Fruit fly (Drosophila melanogaster) whole organism, adult: ENCODE measurements around the gene GatC.

Experiments used
- CG11617 ChIP-seq: fragments of 200-800 bp; sonication (Bioruptor generic); optimal IDR thresholded peaks from 2 replicates; lab custom pipeline; 2017; ENCODE audit warnings: mild to moderate bottlenecking, missing biosample characterization, missing genetic modification reagents, missing genetic modification characterization
- CG12768 ChIP-seq: fragments of 200-800 bp; sonication (Bioruptor generic); optimal IDR thresholded peaks from 2 replicates; lab custom pipeline; 2017; ENCODE audit warnings: missing biosample characterization, missing genetic modification characterization, mild to moderate bottlenecking, moderate library complexity, missing genetic modification reagents
- CG14711 ChIP-seq: fragments of 200-800 bp; sonication (Bioruptor generic); optimal IDR thresholded peaks from 2 replicates; lab custom pipeline; 2018; ENCODE audit warnings: missing biosample characterization, mild to moderate bottlenecking, missing genetic modification characterization, moderate library complexity
- CG1620 ChIP-seq: fragments of 200-800 bp; sonication (Bioruptor generic); optimal IDR thresholded peaks from 2 replicates; lab custom pipeline; 2016; ENCODE audit warnings: missing biosample characterization, missing genetic modification characterization
- CG33017 ChIP-seq: fragments of 200-800 bp; sonication (Bioruptor generic); optimal IDR thresholded peaks from 2 replicates; lab custom pipeline; 2018; ENCODE audit warnings: missing biosample characterization, mild to moderate bottlenecking, missing genetic modification characterization, moderate library complexity
- CG5204 ChIP-seq: fragments of 200-800 bp; sonication (Bioruptor generic); optimal IDR thresholded peaks from 2 replicates; lab custom pipeline; 2016; ENCODE audit warnings: missing biosample characterization, missing genetic modification characterization
- CG7045 ChIP-seq: fragments of 200-800 bp; sonication (Bioruptor generic); optimal IDR thresholded peaks from 2 replicates; lab custom pipeline; 2017; ENCODE audit warnings: missing biosample characterization, mild to moderate bottlenecking, missing genetic modification characterization
- CG7101 ChIP-seq: fragments of 200-800 bp; sonication (Bioruptor generic); optimal IDR thresholded peaks from 2 replicates; lab custom pipeline; 2018; ENCODE audit warnings: missing biosample characterization, mild to moderate bottlenecking, missing genetic modification characterization, moderate library complexity
- Clk ChIP-seq: fragments of 200-800 bp; sonication (Bioruptor generic); optimal IDR thresholded peaks from 2 replicates; lab custom pipeline; 2017; ENCODE audit warnings: missing biosample characterization, missing genetic modification characterization
- Crg-1 ChIP-seq: fragments of 200-800 bp; sonication (Bioruptor generic); optimal IDR thresholded peaks from 2 replicates; lab custom pipeline; 2016; ENCODE audit warnings: missing biosample characterization, missing genetic modification characterization
- Hr96 ChIP-seq: fragments of 200-800 bp; sonication (Bioruptor generic); optimal IDR thresholded peaks from 2 replicates; lab custom pipeline; 2016; ENCODE audit warnings: missing biosample characterization, missing genetic modification characterization
- Mnt ChIP-seq: fragments of 200-800 bp; sonication (Bioruptor generic); optimal IDR thresholded peaks from 2 replicates; lab custom pipeline; 2016; ENCODE audit warnings: missing biosample characterization, mild to moderate bottlenecking, missing genetic modification characterization
- bab1 ChIP-seq: fragments of 200-800 bp; sonication (Bioruptor generic); optimal IDR thresholded peaks from 3 replicates; lab custom pipeline; 2019; ENCODE audit warnings: missing biosample characterization, mild to moderate bottlenecking, missing genetic modification characterization, moderate library complexity
- cic ChIP-seq: fragments of 200-800 bp; sonication (Bioruptor generic); optimal IDR thresholded peaks from 2 replicates; lab custom pipeline; 2017; ENCODE audit warnings: missing biosample characterization, mild to moderate bottlenecking, missing genetic modification characterization, moderate library complexity
- cnc ChIP-seq, 2 experiments: fragments of >200 bp; optimal IDR thresholded peaks; 2 replicates each; lab custom pipeline; 2017
- kay ChIP-seq: fragments of 200-800 bp; sonication (Bioruptor generic); peaks from one replicate; lab custom pipeline; 2016; ENCODE audit warnings: missing biosample characterization, missing genetic modification characterization, borderline replicate concordance
- ovo ChIP-seq: fragments of 200-800 bp; sonication (Bioruptor generic); optimal IDR thresholded peaks from 2 replicates; lab custom pipeline; 2016; ENCODE audit warnings: missing biosample characterization, missing genetic modification characterization
- pad ChIP-seq: fragments of 200-800 bp; sonication (Bioruptor generic); optimal IDR thresholded peaks from 3 replicates; lab custom pipeline; 2017; ENCODE audit warnings: missing biosample characterization, missing genetic modification characterization, mild to moderate bottlenecking, moderate library complexity, missing genetic modification reagents
- tj ChIP-seq: fragments of 200-800 bp; sonication (Bioruptor generic); optimal IDR thresholded peaks from 3 replicates; lab custom pipeline; 2017; ENCODE audit warnings: missing biosample characterization, mild to moderate bottlenecking, missing genetic modification characterization, moderate library complexity
- toe ChIP-seq: fragments of 200-800 bp; sonication (Bioruptor generic); optimal IDR thresholded peaks from 2 replicates; lab custom pipeline; 2016; ENCODE audit warnings: missing biosample characterization, missing genetic modification characterization

Gene GatC

dm6 chr2L:13829540-13829939 lies 3.4 kb downstream of the GatC start, which contains the start of the genes Arpc1 and Orc5:
Arpc1 (minus strand) TSS chr2L:13829741.
Orc5 (plus strand) TSS chr2L:13829837.
- no peak for TF ChIP-seq Hr96
- TF ChIP-seq toe (GFP tag; lab: Kevin White, UChicago) = no peak
- TF ChIP-seq bab1 = peak; percentile 72
- no peak for TF ChIP-seq tj (GFP tag; lab: Kevin White, UChicago)
- TF ChIP-seq Crg-1 (GFP tag; lab: Kevin White, UChicago) = peak; percentile 6
- TF ChIP-seq Clk (GFP tag; lab: Kevin White, UChicago) = no peak
- TF ChIP-seq cnc (optimal IDR thresholded peaks at IDR 0.05; lab: Kevin White, UChicago) = no peak
- peak; percentile 14 for TF ChIP-seq CG14711 (tag; lab: Kevin White, UChicago)
- no peak for TF ChIP-seq cic (GFP tag; lab: Kevin White, UChicago)
- no peak for TF ChIP-seq pad (GFP tag; lab: Kevin White, UChicago)
- no peak for TF ChIP-seq CG7045 (GFP tag; lab: Kevin White, UChicago)
- TF ChIP-seq CG5204 (GFP tag; lab: Kevin White, UChicago) = no peak
- TF ChIP-seq CG11617 (GFP tag; lab: Kevin White, UChicago) = no peak
- no peak for TF ChIP-seq CG12768 (GFP tag; lab: Kevin White, UChicago)
- TF ChIP-seq CG1620 (GFP tag; lab: Kevin White, UChicago) = peak; percentile 30
- TF ChIP-seq kay (GFP tag; lab: Kevin White, UChicago) = no peak
- TF ChIP-seq Mnt (GFP tag; lab: Kevin White, UChicago) = no peak
- TF ChIP-seq CG33017 (tag; lab: Kevin White, UChicago) = no peak
- no peak for TF ChIP-seq ovo (GFP tag; lab: Kevin White, UChicago)
- peak; percentile 6 for TF ChIP-seq CG7101 (tag; lab: Kevin White, UChicago)

- TF ChIP-seq CG14711 (tag; lab: Kevin White, UChicago) (no peak), CG7045 (GFP tag; lab: Kevin White, UChicago) (no peak), Clk (GFP tag; lab: Kevin White, UChicago) (no peak), toe (GFP tag; lab: Kevin White, UChicago) (no peak), tj (GFP tag; lab: Kevin White, UChicago) (no peak), CG11617 (GFP tag; lab: Kevin White, UChicago) (no peak), Hr96 (no peak), bab1 (no peak), ovo (GFP tag; lab: Kevin White, UChicago) (no peak), cnc (optimal IDR thresholded peaks at IDR 0.05; lab: Kevin White, UChicago) (no peak), CG7101 (tag; lab: Kevin White, UChicago) (no peak), CG12768 (GFP tag; lab: Kevin White, UChicago) (no peak), CG1620 (GFP tag; lab: Kevin White, UChicago) (no peak), pad (GFP tag; lab: Kevin White, UChicago) (no peak), CG5204 (GFP tag; lab: Kevin White, UChicago) (no peak), CG33017 (tag; lab: Kevin White, UChicago) (no peak), Mnt (GFP tag; lab: Kevin White, UChicago) (no peak), kay (GFP tag; lab: Kevin White, UChicago) (no peak)
These were observed 5.3 kb downstream of the GatC start, which contains the start of gene PolG1 for dm6 chr2L:13827557-13827956. PolG1 (minus strand) TSS chr2L:13827772.

DNA sequence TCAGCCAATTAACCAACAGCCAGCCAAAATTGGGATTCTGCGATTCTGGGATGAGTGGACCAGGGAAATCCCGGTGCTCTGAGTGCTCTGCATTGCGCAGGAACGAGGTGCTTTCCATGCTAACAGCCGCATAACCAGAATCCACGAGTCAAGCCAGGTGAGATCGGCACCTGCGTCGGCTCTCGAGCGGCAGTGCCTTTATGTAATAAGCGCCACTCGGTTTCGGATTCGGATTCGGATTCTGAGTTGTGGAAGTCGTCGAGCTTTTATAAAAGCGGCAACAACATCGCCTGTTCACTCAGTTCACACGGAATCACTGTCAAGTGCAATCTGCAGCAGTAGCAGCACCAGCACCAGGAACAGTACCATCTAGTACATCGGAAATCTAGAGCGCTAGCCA lies 12.0 kb downstream of the GatC start, which contains the start of gene b:
Gene b, plus strand, starts transcription at position 301 of the 400 bp plus-strand sequence.
- TF ChIP-seq pad (GFP tag; lab: Kevin White, UChicago) (no peak), Hr96 (peak; percentile 29), CG7101 (tag; lab: Kevin White, UChicago) (no peak)

dm6 chr2L:13820176-13820575 lies 12.7 kb downstream of the GatC start:
- TF ChIP-seq Mnt (GFP tag; lab: Kevin White, UChicago) (no peak), CG7101 (tag; lab: Kevin White, UChicago) (no peak), toe (GFP tag; lab: Kevin White, UChicago) (no peak), ovo (GFP tag; lab: Kevin White, UChicago) (no peak), CG12768 (GFP tag; lab: Kevin White, UChicago) (no peak), Hr96 (no peak), kay (GFP tag; lab: Kevin White, UChicago) (no peak), Crg-1 (GFP tag; lab: Kevin White, UChicago) (no peak), pad (GFP tag; lab: Kevin White, UChicago) (no peak), CG5204 (GFP tag; lab: Kevin White, UChicago) (no peak), cnc (optimal IDR thresholded peaks at IDR 0.05; lab: Kevin White, UChicago) (no peak), bab1 (no peak)

- TF ChIP-seq CG5204 (GFP tag; lab: Kevin White, UChicago) (no peak), Mnt (GFP tag; lab: Kevin White, UChicago) (peak; percentile 35), CG12768 (GFP tag; lab: Kevin White, UChicago) (no peak), CG14711 (tag; lab: Kevin White, UChicago) (peak; percentile 2), CG11617 (GFP tag; lab: Kevin White, UChicago) (no peak), toe (GFP tag; lab: Kevin White, UChicago) (no peak), pad (GFP tag; lab: Kevin White, UChicago) (no peak), tj (GFP tag; lab: Kevin White, UChicago) (no peak), CG7101 (tag; lab: Kevin White, UChicago) (no peak), Crg-1 (GFP tag; lab: Kevin White, UChicago) (no peak), CG33017 (tag; lab: Kevin White, UChicago) (no peak), bab1 (peak; percentile 46), CG1620 (GFP tag; lab: Kevin White, UChicago) (no peak), kay (GFP tag; lab: Kevin White, UChicago) (no peak), CG7045 (GFP tag; lab: Kevin White, UChicago) (no peak), ovo (GFP tag; lab: Kevin White, UChicago) (no peak), Hr96 (no peak), cnc (optimal IDR thresholded peaks at IDR 0.05; lab: Kevin White, UChicago) (no peak), Clk (GFP tag; lab: Kevin White, UChicago) (no peak), cic (GFP tag; lab: Kevin White, UChicago) (no peak)
These were observed 19.2 kb downstream of the GatC start, which contains the start of gene Sos for dm6 chr2L:13813604-13814178. Sos (plus strand) TSS chr2L:13813816.
